Worm (Caenorhabditis elegans): ENCODE measurements around the gene pup-2.

The pup-2 gene

ce11 chrIII:5185620-5186019 lies at the start of gene pup-2:
TSS of gene pup-2 (plus strand) at chrIII:5185920.
- no peak for TF ChIP-seq ceh-28 (tag; optimal IDR thresholded peaks at IDR 0.05)
- no peak for TF ChIP-seq nhr-11 (tag; optimal IDR thresholded peaks at IDR 0.05)
- no peak for TF ChIP-seq zag-1 (tag; optimal IDR thresholded peaks at IDR 0.05)
- TF ChIP-seq pqm-1 (tag; optimal IDR thresholded peaks at IDR 0.05), result no peak
- no peak for TF ChIP-seq sea-2 (GFP tag; optimal IDR thresholded peaks at IDR 0.05)
- TF ChIP-seq ztf-4 (tag; optimal IDR thresholded peaks at IDR 0.05), result no peak
- TF ChIP-seq nhr-12 (tag; optimal IDR thresholded peaks at IDR 0.05), result no peak
- TF ChIP-seq mml-1 (tag; optimal IDR thresholded peaks at IDR 0.05), result no peak
- TF ChIP-seq R02D3.7 (tag; optimal IDR thresholded peaks at IDR 0.05), result no peak
- TF ChIP-seq nhr-77 (tag; optimal IDR thresholded peaks at IDR 0.05), result no peak
- no peak for TF ChIP-seq snpc-4 (tag; optimal IDR thresholded peaks at IDR 0.05)
- TF ChIP-seq lsy-12 (tag; optimal IDR thresholded peaks at IDR 0.05), result no peak
- TF ChIP-seq nhr-28 (tag; optimal IDR thresholded peaks at IDR 0.05), result no peak

ce11 chrIII:5136033-5136597 lies 49.6 kb upstream of the pup-2 start, which contains the start of gene tbx-2:
TSS of gene tbx-2 (minus strand) at chrIII:5136296.
- TF ChIP-seq elt-2 (tag; optimal IDR thresholded peaks at IDR 0.05), result peak; percentile 8
- TF ChIP-seq nfya-1 (tag; optimal IDR thresholded peaks at IDR 0.05; ENCODE audit: insufficient read depth), result peak; percentile 97
- no peak for TF ChIP-seq skn-1 (tag; optimal IDR thresholded peaks at IDR 0.05)
- peak; percentile 90 for TF ChIP-seq tbx-2 (tag; optimal IDR thresholded peaks at IDR 0.05)

ce11 chrIII:5137099-5137498 lies 48.6 kb upstream of the pup-2 start:
- TF ChIP-seq pha-4 (tag; optimal IDR thresholded peaks at IDR 0.05) (peak; percentile 19), elt-2 (tag; optimal IDR thresholded peaks at IDR 0.05) (peak; percentile 79), pqm-1 (tag; optimal IDR thresholded peaks at IDR 0.05) (peak; percentile 70), mdl-1 (tag; optimal IDR thresholded peaks at IDR 0.05) (no peak)

ce11 chrIII:5137685-5138084 lies 48.0 kb upstream of the pup-2 start:
- TF ChIP-seq unc-39 (tag; optimal IDR thresholded peaks at IDR 0.05), result no peak
- TF ChIP-seq egl-27 (tag; optimal IDR thresholded peaks at IDR 0.05), result no peak
- no peak for TF ChIP-seq fkh-10 (GFP tag; optimal IDR thresholded peaks at IDR 0.05)
- no peak for TF ChIP-seq ama-1 (optimal IDR thresholded peaks at IDR 0.05)
- peak; percentile 53 for TF ChIP-seq tbx-2 (tag; optimal IDR thresholded peaks at IDR 0.05)
- TF ChIP-seq ZK546.5 (tag; optimal IDR thresholded peaks at IDR 0.05), result no peak

ce11 chrIII:5138940-5139533 lies 46.7 kb upstream of the pup-2 start:
- no peak for TF ChIP-seq skn-1 (tag; optimal IDR thresholded peaks at IDR 0.05)
- TF ChIP-seq nhr-28 (tag; optimal IDR thresholded peaks at IDR 0.05), result no peak
- no peak for TF ChIP-seq tbx-2 (tag; optimal IDR thresholded peaks at IDR 0.05)
- no peak for TF ChIP-seq nhr-25 (tag; optimal IDR thresholded peaks at IDR 0.05)
- no peak for TF ChIP-seq lin-39 (tag; optimal IDR thresholded peaks at IDR 0.05)
- no peak for TF ChIP-seq aly-2 (tag; optimal IDR thresholded peaks at IDR 0.05)
- TF ChIP-seq ZK546.5 (tag; optimal IDR thresholded peaks at IDR 0.05), result no peak
- TF ChIP-seq ceh-82 (tag; optimal IDR thresholded peaks at IDR 0.05), result no peak
- TF ChIP-seq nhr-77 (tag; optimal IDR thresholded peaks at IDR 0.05), result no peak
- TF ChIP-seq hmg-11 (tag; optimal IDR thresholded peaks at IDR 0.05), result no peak
- no peak for TF ChIP-seq nhr-237 (tag; optimal IDR thresholded peaks at IDR 0.05)
- no peak for TF ChIP-seq pqm-1 (tag; optimal IDR thresholded peaks at IDR 0.05)
- no peak for TF ChIP-seq nhr-76 (tag; optimal IDR thresholded peaks at IDR 0.05)
- TF ChIP-seq mdl-1 (tag; optimal IDR thresholded peaks at IDR 0.05), result no peak
- no peak for TF ChIP-seq pha-4 (tag; optimal IDR thresholded peaks at IDR 0.05)
- TF ChIP-seq snpc-4 (tag; optimal IDR thresholded peaks at IDR 0.05), result no peak
- TF ChIP-seq nhr-43 (tag; optimal IDR thresholded peaks at IDR 0.05; ENCODE audit: poor library complexity, severe bottlenecking), result no peak
- TF ChIP-seq ceh-28 (tag; optimal IDR thresholded peaks at IDR 0.05), result no peak
- TF ChIP-seq ceh-16 (tag; optimal IDR thresholded peaks at IDR 0.05), result no peak

ce11 chrIII:5139768-5140167 lies 46.0 kb upstream of the pup-2 start:
- no peak for TF ChIP-seq unc-62 (GFP tag; optimal IDR thresholded peaks at IDR 0.05)
- no peak for TF ChIP-seq ceh-9 (tag; optimal IDR thresholded peaks at IDR 0.05)
- no peak for TF ChIP-seq pqm-1 (tag; optimal IDR thresholded peaks at IDR 0.05)
- TF ChIP-seq egl-27 (tag; optimal IDR thresholded peaks at IDR 0.05), result no peak
- no peak for TF ChIP-seq ceh-28 (tag; optimal IDR thresholded peaks at IDR 0.05)
- no peak for TF ChIP-seq nhr-237 (tag; optimal IDR thresholded peaks at IDR 0.05)
- TF ChIP-seq nhr-67 (tag; optimal IDR thresholded peaks at IDR 0.05), result no peak
- TF ChIP-seq fos-1 (tag; optimal IDR thresholded peaks at IDR 0.05), result no peak
- no peak for TF ChIP-seq sea-2 (GFP tag; optimal IDR thresholded peaks at IDR 0.05)
- no peak for TF ChIP-seq ztf-4 (tag; optimal IDR thresholded peaks at IDR 0.05)
